Worm (Caenorhabditis elegans) whole organism, midembryonic: ENCODE data around the gene C39D10.1.

ENCODE experiments used
- T22C8.4 ChIP-seq: fragments of 200-800 bp; sonication (Bioruptor generic); IDR thresholded peaks from 2 replicates; pipeline ENCODE4 v1.3.6; 2022; ENCODE audit warnings: missing genetic modification characterization, missing compliant biosample characterization
- klf-2 ChIP-seq: fragments of 200-800 bp; sonication (Bioruptor generic); conservative IDR thresholded peaks from 2 replicates; pipeline ENCODE4 v1.3.6; 2022; ENCODE audit warnings: missing genetic modification reagents, missing genetic modification characterization, missing compliant biosample characterization
- tab-1 ChIP-seq: fragments of 200-800 bp; sonication (Bioruptor generic); IDR thresholded peaks from 2 replicates; pipeline ENCODE4 v1.3.6; 2022; ENCODE audit warnings: missing genetic modification characterization, missing compliant biosample characterization

DNA sequence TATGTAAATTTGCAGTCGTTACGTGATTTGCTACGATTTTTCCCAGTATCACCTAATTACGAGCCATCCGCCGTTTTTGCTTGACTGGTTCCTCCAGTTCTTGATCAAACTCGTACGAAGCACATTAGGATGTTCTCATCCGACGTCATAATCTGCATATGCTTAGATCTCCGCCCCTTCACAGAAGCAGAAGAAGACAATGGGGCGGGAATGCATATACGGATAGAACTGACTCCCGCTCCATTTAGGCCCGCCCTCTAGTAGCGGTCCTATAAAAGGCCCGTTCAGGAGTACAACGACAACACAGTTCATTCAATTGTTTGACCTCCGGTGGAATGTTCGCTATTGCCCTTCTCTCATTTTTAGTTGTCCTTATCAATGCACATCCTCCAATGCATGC is 18.4 kb downstream of the C39D10.1 start, which contains the start of gene zig-4:
- TF ChIP-seq klf-2 (GFP tag; lab: Robert Waterston, UW) (no peak), tab-1 (GFP tag; lab: Robert Waterston, UW) (no peak), T22C8.4 (no peak)
